Worm (Caenorhabditis elegans) whole organism, L3 larva: Measurements from ENCODE around the gene twk-49.

Experiments used
- ZK546.5 ChIP-seq: sonication (generic microtip); optimal IDR thresholded peaks from 2 replicates; lab custom pipeline; 2017; ENCODE audit warnings: missing biosample characterization, missing genetic modification characterization
- lin-39 ChIP-seq: fragments of 150-350 bp; optimal IDR thresholded peaks from 2 replicates; lab custom pipeline; 2018; ENCODE audit warnings: missing biosample characterization, missing genetic modification reagents, missing genetic modification characterization
- nhr-11 ChIP-seq: fragments of 150-350 bp; optimal IDR thresholded peaks from 2 replicates; lab custom pipeline; 2014; ENCODE audit warnings: missing biosample characterization, missing genetic modification characterization
- nhr-237 ChIP-seq: fragments of 150-350 bp; optimal IDR thresholded peaks from 2 replicates; lab custom pipeline; 2014; ENCODE audit warnings: missing biosample characterization, missing genetic modification characterization
- nhr-76 ChIP-seq: fragments of 150-350 bp; sonication (generic microtip); optimal IDR thresholded peaks from 5 replicates; lab custom pipeline; 2014; ENCODE audit warnings: missing biosample characterization, missing genetic modification characterization
- pha-4 ChIP-seq: fragments of 150-350 bp; optimal IDR thresholded peaks from 2 replicates; lab custom pipeline; 2014; ENCODE audit warnings: missing biosample characterization, missing genetic modification reagents, missing genetic modification characterization
- sea-2 ChIP-seq: fragments of 150-350 bp; sonication (generic microtip); optimal IDR thresholded peaks from 4 replicates; lab custom pipeline; 2014; ENCODE audit warnings: missing biosample characterization, missing genetic modification reagents, missing genetic modification characterization
- tbx-2 ChIP-seq: sonication (generic microtip); optimal IDR thresholded peaks from 2 replicates; lab custom pipeline; 2016; ENCODE audit warnings: mild to moderate bottlenecking, missing genetic modification characterization, missing compliant biosample characterization
- ztf-4 ChIP-seq: fragments of 150-350 bp; optimal IDR thresholded peaks from 2 replicates; lab custom pipeline; 2014; ENCODE audit warnings: missing biosample characterization, missing genetic modification characterization

ce11 chrII:6531527-6531926 lies 32.6 kb upstream of the twk-49 start, which contains the start of gene abch-1:
- TF ChIP-seq lin-39 (tag; lab: Kevin White, UChicago) (no peak), pha-4 (no peak), nhr-11 (no peak), ztf-4 (tag; lab: Kevin White, UChicago) (no peak), nhr-237 (no peak), ZK546.5 (tag; lab: Kevin White, UChicago) (no peak), sea-2 (GFP tag; lab: Kevin White, UChicago) (no peak), tbx-2 (tag; lab: Kevin White, UChicago) (no peak), nhr-76 (tag; lab: Kevin White, UChicago) (no peak)
